Worm (Caenorhabditis elegans): ENCODE results near the gene K04G11.1.

The K04G11.1 gene

DNA sequence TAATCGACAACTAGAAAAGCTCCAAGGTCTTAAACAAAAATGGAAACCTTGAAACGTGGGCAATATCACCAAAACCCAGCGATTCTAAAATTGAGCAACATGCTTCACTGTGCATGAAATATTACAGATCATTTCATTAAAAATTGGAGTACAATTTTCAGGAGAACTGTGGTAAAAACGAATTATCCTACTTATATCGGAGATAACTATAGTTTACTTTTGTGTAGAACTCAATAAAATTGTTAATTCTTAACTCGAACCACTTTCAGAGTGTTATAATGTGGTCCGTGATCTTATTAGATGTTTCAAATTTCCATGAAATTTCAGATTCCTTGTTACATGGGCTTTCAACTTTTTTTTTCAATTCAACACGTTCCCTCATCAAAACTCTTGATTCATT, at the start of gene K04G11.1:
K04G11.1 (plus strand) TSS at position 301 of the 400 bp plus-strand sequence.
- TF ChIP-seq ceh-43 (GFP tag; optimal IDR thresholded peaks at IDR 0.05) (no peak), ztf-11 (tag; optimal IDR thresholded peaks at IDR 0.05) (no peak)

- TF ChIP-seq ceh-83 (GFP tag; optimal IDR thresholded peaks at IDR 0.05) = no peak
- TF ChIP-seq unc-62 (GFP tag; optimal IDR thresholded peaks at IDR 0.05) = peak; percentile 82
- TF ChIP-seq snpc-4 (tag; optimal IDR thresholded peaks at IDR 0.05) = no peak
- TF ChIP-seq drap-1 (GFP tag; optimal IDR thresholded peaks at IDR 0.05) = peak; percentile 9
- TF ChIP-seq nhr-76 (tag; optimal IDR thresholded peaks at IDR 0.05) = no peak
- no peak for TF ChIP-seq flh-1 (GFP tag; optimal IDR thresholded peaks at IDR 0.05)
- no peak for TF ChIP-seq mab-5 (tag; optimal IDR thresholded peaks at IDR 0.05)
- TF ChIP-seq unc-120 (tag; optimal IDR thresholded peaks at IDR 0.05; ENCODE audit: poor library complexity, severe bottlenecking) = peak; percentile 85
- TF ChIP-seq zip-8 (tag; optimal IDR thresholded peaks at IDR 0.05) = no peak
- no peak for TF ChIP-seq lin-13 (tag; optimal IDR thresholded peaks at IDR 0.05)
- no peak for TF ChIP-seq nhr-2 (tag; optimal IDR thresholded peaks at IDR 0.05)
- peak; percentile 98 for TF ChIP-seq hlh-1 (tag; optimal IDR thresholded peaks at IDR 0.05)
Measured at ce11 chrX:14287888-14288287, 47.4 kb upstream of the K04G11.1 start.

- TF ChIP-seq zip-8 (tag; optimal IDR thresholded peaks at IDR 0.05) = no peak
- no peak for TF ChIP-seq ces-1 (GFP tag; optimal IDR thresholded peaks at IDR 0.05)
- TF ChIP-seq flh-1 (GFP tag; optimal IDR thresholded peaks at IDR 0.05) = no peak
Measured at ce11 chrX:14289993-14290392, 45.3 kb upstream of the K04G11.1 start.

- no peak for TF ChIP-seq bed-3 (GFP tag; optimal IDR thresholded peaks at IDR 0.05)
- peak; percentile 49 for TF ChIP-seq unc-62 (GFP tag; optimal IDR thresholded peaks at IDR 0.05)
- no peak for TF ChIP-seq nhr-237 (tag; optimal IDR thresholded peaks at IDR 0.05)
- TF ChIP-seq nhr-12 (tag; optimal IDR thresholded peaks at IDR 0.05) = no peak
- no peak for TF ChIP-seq elt-1 (tag; optimal IDR thresholded peaks at IDR 0.05; ENCODE audit: borderline replicate concordance, insufficient read depth)
- TF ChIP-seq ceh-39 (tag; optimal IDR thresholded peaks at IDR 0.05) = no peak
- TF ChIP-seq ham-2 (GFP tag; optimal IDR thresholded peaks at IDR 0.05) = no peak
- no peak for TF ChIP-seq sem-2 (GFP tag; optimal IDR thresholded peaks at IDR 0.05)
- no peak for TF ChIP-seq elt-3 (tag; optimal IDR thresholded peaks at IDR 0.05)
- TF ChIP-seq M03D4.4 (tag; optimal IDR thresholded peaks at IDR 0.05) = no peak
- peak; percentile 1 for TF ChIP-seq lsy-2 (tag; optimal IDR thresholded peaks at IDR 0.05)
- no peak for TF ChIP-seq flh-1 (GFP tag; optimal IDR thresholded peaks at IDR 0.05)
- no peak for TF ChIP-seq ceh-83 (GFP tag; optimal IDR thresholded peaks at IDR 0.05)
- TF ChIP-seq hlh-1 (tag; optimal IDR thresholded peaks at IDR 0.05) = peak; percentile 18
- TF ChIP-seq nhr-76 (tag; optimal IDR thresholded peaks at IDR 0.05) = no peak
- no peak for TF ChIP-seq sptf-1 (tag; optimal IDR thresholded peaks at IDR 0.05)
- no peak for TF ChIP-seq nhr-2 (tag; optimal IDR thresholded peaks at IDR 0.05)
- no peak for TF ChIP-seq lin-32 (GFP tag; optimal IDR thresholded peaks at IDR 0.05)
- peak; percentile 93 for TF ChIP-seq unc-120 (tag; optimal IDR thresholded peaks at IDR 0.05; ENCODE audit: poor library complexity, severe bottlenecking)
- TF ChIP-seq ces-1 (GFP tag; optimal IDR thresholded peaks at IDR 0.05) = no peak
Measured at ce11 chrX:14292632-14293031, 42.7 kb upstream of the K04G11.1 start.

- TF ChIP-seq zip-8 (tag; optimal IDR thresholded peaks at IDR 0.05) (no peak), unc-62 (GFP tag; optimal IDR thresholded peaks at IDR 0.05) (no peak), ceh-83 (GFP tag; optimal IDR thresholded peaks at IDR 0.05) (no peak), hlh-1 (tag; optimal IDR thresholded peaks at IDR 0.05) (no peak), elt-3 (tag; optimal IDR thresholded peaks at IDR 0.05) (no peak)
Measured at ce11 chrX:14296559-14296958, 38.8 kb upstream of the K04G11.1 start, which contains the start of gene madd-3. madd-3 (minus strand) TSS chrX:14296659.

- TF ChIP-seq unc-62 (GFP tag; optimal IDR thresholded peaks at IDR 0.05) (peak; percentile 56), ceh-43 (GFP tag; optimal IDR thresholded peaks at IDR 0.05) (peak; percentile 20), nhr-237 (tag; optimal IDR thresholded peaks at IDR 0.05) (peak; percentile 22), ceh-39 (tag; optimal IDR thresholded peaks at IDR 0.05) (peak; percentile 99), elt-3 (tag; optimal IDR thresholded peaks at IDR 0.05) (no peak), ceh-83 (GFP tag; optimal IDR thresholded peaks at IDR 0.05) (no peak), bed-3 (GFP tag; optimal IDR thresholded peaks at IDR 0.05) (no peak), lin-13 (tag; optimal IDR thresholded peaks at IDR 0.05) (peak; percentile 45), pha-4 (tag; optimal IDR thresholded peaks at IDR 0.05) (peak; percentile 37), ces-1 (GFP tag; optimal IDR thresholded peaks at IDR 0.05) (peak; percentile 76), hlh-1 (tag; optimal IDR thresholded peaks at IDR 0.05) (peak; percentile 57), ham-2 (GFP tag; optimal IDR thresholded peaks at IDR 0.05) (peak; percentile 6), lsy-2 (tag; optimal IDR thresholded peaks at IDR 0.05) (peak; percentile 54), mep-1 (tag; optimal IDR thresholded peaks at IDR 0.05) (peak; percentile 38), nhr-12 (tag; optimal IDR thresholded peaks at IDR 0.05) (no peak), drap-1 (GFP tag; optimal IDR thresholded peaks at IDR 0.05) (peak; percentile 67), sem-2 (GFP tag; optimal IDR thresholded peaks at IDR 0.05) (no peak), sptf-1 (tag; optimal IDR thresholded peaks at IDR 0.05) (peak; percentile 22), unc-120 (tag; optimal IDR thresholded peaks at IDR 0.05; ENCODE audit: poor library complexity, severe bottlenecking) (peak; percentile 70), cnd-1 (tag; optimal IDR thresholded peaks at IDR 0.05) (peak; percentile 62), mls-2 (tag; optimal IDR thresholded peaks at IDR 0.05) (peak; percentile 81), nhr-2 (tag; optimal IDR thresholded peaks at IDR 0.05) (no peak)
Measured at ce11 chrX:14297209-14297608, 38.1 kb upstream of the K04G11.1 start.
